Worm (Caenorhabditis elegans): ENCODE data around the gene fbxa-27.

- TF ChIP-seq nhr-23 (tag; optimal IDR thresholded peaks at IDR 0.05) (no peak), sma-3 (GFP tag; optimal IDR thresholded peaks at IDR 0.05) (no peak), nhr-10 (tag; optimal IDR thresholded peaks at IDR 0.05) (no peak), aly-2 (tag; optimal IDR thresholded peaks at IDR 0.05) (no peak), unc-62 (GFP tag; optimal IDR thresholded peaks at IDR 0.05) (no peak), lin-11 (tag; optimal IDR thresholded peaks at IDR 0.05) (no peak)
These were observed 35.4 kb upstream of the fbxa-27 start for ce11 chrIII:1307333-1307732.
